Fruit fly (Drosophila melanogaster): ENCODE data around the gene CCT7.

DNA sequence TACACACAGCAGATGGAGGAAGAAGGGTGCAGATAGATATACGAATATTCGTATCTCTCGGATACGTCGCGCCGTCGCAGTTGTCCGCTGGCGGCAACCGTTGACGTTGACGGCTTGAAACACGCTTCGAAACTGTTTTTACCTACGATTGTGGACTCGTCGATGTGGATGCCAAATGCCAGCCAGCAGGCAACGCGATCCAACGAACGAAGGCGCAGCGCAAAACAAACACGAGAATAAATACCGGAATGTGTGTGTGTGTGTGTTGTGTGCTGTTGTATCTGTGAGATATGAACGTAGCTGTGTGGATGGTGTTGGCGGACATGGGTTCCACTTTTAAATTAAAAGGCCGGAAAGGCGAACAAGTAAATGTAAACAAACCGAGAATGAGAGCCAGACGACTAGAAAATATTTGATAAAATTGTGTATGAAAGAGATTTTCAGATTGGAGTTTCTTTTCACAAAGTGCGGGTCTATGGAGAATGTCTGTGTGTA lies 44.8 kb downstream of the CCT7 start:
- TF ChIP-seq CTCF (optimal IDR thresholded peaks at IDR 0.05) (no peak), CG8478 (optimal IDR thresholded peaks at IDR 0.05) (no peak)
